Fruit fly (Drosophila melanogaster): ENCODE data around the gene CG13390.
A peak's percentile ranks its signal among the peaks of the same experiment; 100 is the strongest.

DNA sequence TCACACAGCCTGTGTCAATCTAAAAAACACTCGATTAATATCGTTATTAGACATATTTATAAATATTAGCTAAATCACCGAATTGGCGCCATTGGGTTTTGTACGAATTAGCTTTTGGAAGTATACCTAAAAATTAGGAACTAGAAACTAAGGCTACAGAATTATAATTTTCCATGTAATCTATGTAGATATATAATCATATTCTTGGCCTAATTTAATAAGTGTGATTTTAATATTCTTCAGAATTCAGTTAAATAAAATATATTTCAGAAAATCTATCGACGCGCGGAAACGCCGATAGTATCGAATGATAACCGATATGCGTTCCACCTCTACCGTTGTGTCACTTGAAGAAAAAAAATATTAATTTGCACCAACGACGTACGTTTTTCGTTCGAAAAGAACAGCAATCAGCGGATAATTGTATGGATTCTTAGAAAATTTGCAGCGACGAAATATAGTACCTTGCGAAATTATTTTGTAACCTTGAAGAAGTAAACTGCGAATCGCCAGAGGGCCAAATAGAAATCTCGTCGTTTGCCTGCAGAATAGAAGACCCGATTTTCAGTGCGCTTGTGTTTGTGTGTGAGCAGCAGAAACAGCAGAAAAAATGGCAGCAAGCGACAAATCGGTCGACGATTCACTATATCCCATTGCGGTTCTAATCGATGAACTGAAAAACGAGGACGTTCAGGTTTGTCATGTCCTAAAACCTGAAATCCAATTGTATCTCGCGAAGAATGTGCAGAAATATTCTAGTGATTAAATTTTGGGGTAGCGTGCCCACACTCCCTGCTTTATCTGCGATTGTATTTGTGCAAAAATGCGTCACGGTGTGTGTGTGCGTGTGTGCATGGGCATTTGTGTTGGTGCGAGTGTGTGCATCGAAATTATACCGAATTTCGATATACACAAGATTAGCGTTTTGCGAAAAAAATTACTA, 10.6 kb downstream of the CG13390 start, which contains the start of gene Pp2A-29B:
- peak; percentile 66 for TF ChIP-seq kay (GFP tag; ENCODE audit: borderline replicate concordance)
- peak; percentile 10 for TF ChIP-seq CG14711 (tag; optimal IDR thresholded peaks at IDR 0.05)
- peak; percentile 25 for TF ChIP-seq CG33017 (tag; optimal IDR thresholded peaks at IDR 0.05)
- peak; percentile 86 for TF ChIP-seq toe (GFP tag; optimal IDR thresholded peaks at IDR 0.05)
- no peak for TF ChIP-seq CG12768 (GFP tag; optimal IDR thresholded peaks at IDR 0.05)
- peak; percentile 45 for TF ChIP-seq CG7101 (tag; optimal IDR thresholded peaks at IDR 0.05)
- TF ChIP-seq CG1620 (GFP tag; optimal IDR thresholded peaks at IDR 0.05), result peak; percentile 60
- no peak for TF ChIP-seq bab1 (GFP tag; optimal IDR thresholded peaks at IDR 0.05)
- TF ChIP-seq Crg-1 (GFP tag; optimal IDR thresholded peaks at IDR 0.05), result peak; percentile 72
- TF ChIP-seq Mnt (GFP tag; optimal IDR thresholded peaks at IDR 0.05), result peak; percentile 45

All from whole organism, adult.